Worm (Caenorhabditis elegans): ENCODE data around the gene coq-5.
A peak's percentile ranks its signal among the peaks of the same experiment; 100 is the strongest.

coq-5 gene

DNA sequence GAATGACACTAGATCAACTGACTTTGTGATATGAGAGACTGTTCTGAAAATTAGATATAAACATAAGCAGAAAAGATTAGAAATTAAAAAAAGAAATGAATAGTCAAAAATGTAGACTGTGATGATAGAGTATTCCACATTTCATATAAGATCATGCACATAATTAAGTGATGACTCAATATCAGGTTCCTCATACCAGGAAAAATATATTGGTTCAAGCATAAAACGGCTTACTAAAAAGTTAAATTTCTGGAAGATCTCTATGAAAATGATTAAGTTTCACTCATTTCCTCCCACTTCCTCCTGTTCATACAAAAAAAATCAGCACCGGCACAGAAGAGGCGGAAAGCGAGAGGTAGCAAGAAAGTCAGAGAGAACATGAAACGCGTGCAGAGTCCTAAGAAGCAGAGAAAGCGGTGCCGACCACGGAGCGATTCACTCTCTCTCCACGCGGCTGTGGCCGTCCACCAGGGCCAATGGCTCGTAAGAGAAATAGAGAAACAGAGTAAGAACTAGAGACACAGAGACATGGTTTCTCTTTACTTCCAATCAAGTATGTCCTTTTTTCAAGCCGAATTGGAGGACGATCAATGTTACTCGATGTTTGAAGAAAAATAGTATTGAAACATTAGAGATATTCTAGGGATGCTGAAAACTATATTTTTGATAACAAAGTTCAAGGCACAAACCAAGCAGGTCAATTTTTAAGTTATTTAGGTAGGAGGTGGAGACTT lies 33.5 kb upstream of the coq-5 start, which contains the start of the genes ZK688.5 and fahd-1 (continued):
- peak; percentile 43 to 50 (median 49) for TF ChIP-seq dpl-1 (GFP tag; optimal IDR thresholded peaks at IDR 0.05)
- peak; percentile 62 for TF ChIP-seq tbx-2 (tag; optimal IDR thresholded peaks at IDR 0.05)
- no peak for TF ChIP-seq vab-15 (tag; optimal IDR thresholded peaks at IDR 0.05)
- peak; percentile 51 for TF ChIP-seq snpc-4 (tag; optimal IDR thresholded peaks at IDR 0.05)
- TF ChIP-seq swsn-7 (tag; optimal IDR thresholded peaks at IDR 0.05) = peak; percentile 76
- no peak for TF ChIP-seq aha-1 (tag; optimal IDR thresholded peaks at IDR 0.05)
- peak; percentile 34 for TF ChIP-seq unc-86 (tag; optimal IDR thresholded peaks at IDR 0.05)
- no peak for TF ChIP-seq egl-27 (tag; optimal IDR thresholded peaks at IDR 0.05)
- TF ChIP-seq nhr-28 (tag; optimal IDR thresholded peaks at IDR 0.05) = no peak
- peak; percentile 41 for TF ChIP-seq F16B12.6 (tag; optimal IDR thresholded peaks at IDR 0.05)
- peak; percentile 46 for TF ChIP-seq jun-1 (tag; optimal IDR thresholded peaks at IDR 0.05)
- TF ChIP-seq ceh-82 (tag; optimal IDR thresholded peaks at IDR 0.05) = peak; percentile 5 to 80 (median 47)
- TF ChIP-seq nhr-20 (tag; optimal IDR thresholded peaks at IDR 0.05) = peak; percentile 72
- no peak for TF ChIP-seq Y116A8C.19 (tag; optimal IDR thresholded peaks at IDR 0.05; ENCODE audit: borderline replicate concordance)
- TF ChIP-seq unc-62 (GFP tag; optimal IDR thresholded peaks at IDR 0.05) = no peak
- no peak for TF ChIP-seq hlh-4 (tag; optimal IDR thresholded peaks at IDR 0.05)
- TF ChIP-seq sox-4 (tag; optimal IDR thresholded peaks at IDR 0.05) = no peak
- peak; percentile 72 to 77 for TF ChIP-seq efl-1 (optimal IDR thresholded peaks at IDR 0.05)
- TF ChIP-seq efl-1 (GFP tag; optimal IDR thresholded peaks at IDR 0.05 in 1 of 2) = peak; percentile 27 to 94
- TF ChIP-seq nhr-19 (GFP tag; conservative IDR thresholded peaks at IDR 0.05) = peak; percentile 57
- peak; percentile 79 for TF ChIP-seq nhr-85 (tag)
- TF ChIP-seq ceh-88 (GFP tag; IDR thresholded peaks at IDR 0.05) = no peak
- no peak for TF ChIP-seq lin-15B (tag; optimal IDR thresholded peaks at IDR 0.05)
- TF ChIP-seq pqm-1 (tag; optimal IDR thresholded peaks at IDR 0.05) = no peak
- peak; percentile 70 for TF ChIP-seq mep-1 (tag; optimal IDR thresholded peaks at IDR 0.05)
- peak; percentile 60 for TF ChIP-seq C16A3.4 (tag; optimal IDR thresholded peaks at IDR 0.05)
- TF ChIP-seq lin-13 (GFP tag; optimal IDR thresholded peaks at IDR 0.05) = no peak
- TF ChIP-seq alr-1 (tag; optimal IDR thresholded peaks at IDR 0.05; ENCODE audit: borderline replicate concordance) = no peak
- no peak for TF ChIP-seq ama-1 (optimal IDR thresholded peaks at IDR 0.05)
- TF ChIP-seq ceh-8 (GFP tag; optimal IDR thresholded peaks at IDR 0.05) = peak; percentile 4
- TF ChIP-seq fkh-8 (tag; optimal IDR thresholded peaks at IDR 0.05) = peak; percentile 54
- TF ChIP-seq egl-13 (tag; optimal IDR thresholded peaks at IDR 0.05) = no peak

DNA sequence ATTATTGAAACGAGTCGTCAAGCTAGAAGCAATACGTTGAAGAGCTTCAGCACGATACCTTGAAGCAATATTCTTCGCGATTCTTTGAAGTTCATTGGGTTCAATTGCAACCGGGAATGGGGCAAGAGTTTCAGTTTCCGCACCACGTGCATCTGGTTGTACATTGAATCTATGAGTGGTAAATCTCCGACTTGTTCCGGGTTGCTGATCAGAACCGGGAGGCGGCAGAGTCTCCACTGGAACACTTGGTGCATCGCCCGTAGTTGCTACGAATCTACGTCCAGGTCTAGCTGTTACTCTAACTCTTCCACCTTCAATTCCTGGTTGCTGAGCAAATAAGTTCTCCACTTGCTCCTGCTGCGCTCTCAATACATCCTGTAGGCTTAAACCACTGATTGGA lies 30.8 kb upstream of the coq-5 start:
- TF ChIP-seq efl-1 (optimal IDR thresholded peaks at IDR 0.05) = no peak
- peak in 1 of 2 experiments; percentile 91 for TF ChIP-seq efl-1 (GFP tag; optimal IDR thresholded peaks at IDR 0.05 in 1 of 2)
- no peak for TF ChIP-seq nhr-11 (tag; optimal IDR thresholded peaks at IDR 0.05)
- TF ChIP-seq mep-1 (tag; optimal IDR thresholded peaks at IDR 0.05) = no peak
- TF ChIP-seq lin-39 (tag; optimal IDR thresholded peaks at IDR 0.05) = no peak
- no peak for TF ChIP-seq snpc-4 (tag; optimal IDR thresholded peaks at IDR 0.05)
- TF ChIP-seq elt-2 (tag; optimal IDR thresholded peaks at IDR 0.05) = no peak

DNA sequence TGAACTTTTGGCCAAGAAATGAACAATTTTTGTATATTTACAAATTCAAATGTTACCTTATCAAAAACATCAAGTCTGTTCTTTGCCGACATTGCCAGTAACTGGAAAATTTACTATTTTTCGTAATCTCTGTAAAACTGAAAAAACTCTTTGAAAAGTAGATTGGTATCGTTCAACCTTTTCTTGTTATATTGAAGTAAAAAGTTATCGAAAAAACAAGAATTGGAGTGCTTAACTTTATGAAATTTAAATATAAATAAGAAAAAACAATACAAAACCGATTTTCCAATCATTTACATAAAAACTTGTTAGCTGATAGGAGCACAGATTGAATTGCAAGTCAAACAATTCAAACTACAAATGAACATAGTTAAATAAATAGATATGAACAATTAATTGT lies 26.6 kb upstream of the coq-5 start, which contains the start of gene ZK688.11:
Gene ZK688.11, minus strand, starts transcription at position 101 of the 400 bp plus-strand sequence.
- TF ChIP-seq nhr-19 (GFP tag; conservative IDR thresholded peaks at IDR 0.05) (no peak), lin-15B (tag; optimal IDR thresholded peaks at IDR 0.05) (no peak), unc-62 (GFP tag; optimal IDR thresholded peaks at IDR 0.05) (no peak), unc-98 (GFP tag; IDR thresholded peaks at IDR 0.05) (no peak), ceh-63 (GFP tag; optimal IDR thresholded peaks at IDR 0.05) (no peak), egl-27 (tag; optimal IDR thresholded peaks at IDR 0.05) (no peak), C16A3.4 (tag; optimal IDR thresholded peaks at IDR 0.05) (no peak), nhr-20 (tag; optimal IDR thresholded peaks at IDR 0.05) (no peak), dsc-1 (tag; optimal IDR thresholded peaks at IDR 0.05) (no peak), lsy-2 (tag; optimal IDR thresholded peaks at IDR 0.05) (no peak), elt-2 (tag; optimal IDR thresholded peaks at IDR 0.05) (no peak), jun-1 (tag; optimal IDR thresholded peaks at IDR 0.05) (no peak), pax-3 (tag; optimal IDR thresholded peaks at IDR 0.05) (no peak), isw-1 (GFP tag; IDR thresholded peaks at IDR 0.05) (no peak)

All from whole organism, L1 larva.